Fruit fly (Drosophila melanogaster) whole organism, wandering third instar larva: ENCODE measurements around the gene Pldn.

Experiments
- Abd-B ChIP-seq: fragments of >200 bp; optimal IDR thresholded peaks from 2 replicates; lab custom pipeline; 2017; ENCODE audit warnings: missing biosample characterization, missing genetic modification characterization
- CG32264 ChIP-seq: fragments of 200-800 bp; sonication (Bioruptor generic); optimal IDR thresholded peaks from 2 replicates; lab custom pipeline; 2016; ENCODE audit warnings: missing biosample characterization, missing genetic modification characterization
- CG9705 ChIP-seq: fragments of 200-800 bp; sonication (Bioruptor generic); optimal IDR thresholded peaks from 2 replicates; lab custom pipeline; 2018; ENCODE audit warnings: missing biosample characterization, mild to moderate bottlenecking, missing genetic modification characterization
- CrebA ChIP-seq: fragments of 200-800 bp; sonication (Bioruptor generic); optimal IDR thresholded peaks from 2 replicates; lab custom pipeline; 2016; ENCODE audit warnings: missing biosample characterization, mild to moderate bottlenecking, missing genetic modification characterization, borderline replicate concordance
- Dfd ChIP-seq: fragments of >200 bp; optimal IDR thresholded peaks from 2 replicates; lab custom pipeline; 2017; ENCODE audit warnings: missing biosample characterization, missing genetic modification characterization
- Dif ChIP-seq: fragments of 200-275, 200-300 bp; sonication (Bioruptor generic); optimal IDR thresholded peaks from 2 replicates; lab custom pipeline; 2018; ENCODE audit warnings: missing biosample characterization, missing genetic modification characterization; ENCODE audit not compliant: partially characterized antibody
- GATAd ChIP-seq: sonication (Bioruptor generic); optimal IDR thresholded peaks from 2 replicates; lab custom pipeline; 2016; ENCODE audit warnings: missing biosample characterization, missing genetic modification characterization
- HLH106 ChIP-seq: fragments of 200-800 bp; optimal IDR thresholded peaks from 3 replicates; lab custom pipeline; 2019; ENCODE audit warnings: missing biosample characterization, mild to moderate bottlenecking, missing genetic modification characterization, moderate library complexity
- Hnf4 ChIP-seq: fragments of 200-800 bp; sonication (Bioruptor generic); optimal IDR thresholded peaks from 2 replicates; lab custom pipeline; 2016; ENCODE audit warnings: missing biosample characterization, mild to moderate bottlenecking, missing genetic modification characterization
- Hr78 ChIP-seq: fragments of >200 bp; optimal IDR thresholded peaks from 2 replicates; lab custom pipeline; 2017; ENCODE audit warnings: missing biosample characterization, missing genetic modification characterization
- Hr83 ChIP-seq: fragments of 200-300 bp; sonication (Bioruptor generic); optimal IDR thresholded peaks from 2 replicates; lab custom pipeline; 2016; ENCODE audit warnings: missing biosample characterization, mild to moderate bottlenecking, missing genetic modification characterization, moderate library complexity; ENCODE audit not compliant: poor library complexity, severe bottlenecking
- Jra ChIP-seq: sonication (Bioruptor generic); optimal IDR thresholded peaks from 2 replicates; lab custom pipeline; 2016; ENCODE audit warnings: missing biosample characterization, missing genetic modification characterization
- Myc ChIP-seq: fragments of >200 bp; optimal IDR thresholded peaks from 2 replicates; lab custom pipeline; 2017
- OdsH ChIP-seq: fragments of 200-800 bp; sonication (Bioruptor generic); optimal IDR thresholded peaks from 2 replicates; lab custom pipeline; 2016; ENCODE audit warnings: missing biosample characterization, mild to moderate bottlenecking, missing genetic modification characterization
- Rel ChIP-seq, 2 experiments: fragments of 200-800 bp; sonication (Bioruptor generic) in 1 of 2; optimal IDR thresholded peaks; 2 replicates in 1 of 2; 3 replicates in 1 of 2; lab custom pipeline; 2016 to 2019; ENCODE audit warnings: mild to moderate bottlenecking in 2 of 2, missing biosample characterization in 2 of 2, missing genetic modification characterization in 2 of 2, moderate library complexity in 1 of 2
- Vsx2 ChIP-seq: fragments of 200-300, 225-300 bp; sonication (Bioruptor generic); optimal IDR thresholded peaks from 2 replicates; lab custom pipeline; 2018; ENCODE audit warnings: missing biosample characterization, missing genetic modification characterization; ENCODE audit not compliant: partially characterized antibody
- br ChIP-seq: fragments of 200-800 bp; sonication (Bioruptor generic); optimal IDR thresholded peaks from 2 replicates; lab custom pipeline; 2016; ENCODE audit warnings: missing biosample characterization, missing genetic modification characterization
- brk ChIP-seq: fragments of 200-800 bp; sonication (Bioruptor generic); optimal IDR thresholded peaks from 2 replicates; lab custom pipeline; 2016; ENCODE audit warnings: missing biosample characterization, mild to moderate bottlenecking, missing genetic modification characterization
- dl ChIP-seq, 2 experiments: fragments of 175-275, 200-275 bp in 1 of 2; fragments of 200-275 bp in 1 of 2; sonication (Bioruptor generic); optimal IDR thresholded peaks; lab custom pipeline; 2018; ENCODE audit warnings: mild to moderate bottlenecking in 2 of 2, missing biosample characterization in 2 of 2, missing genetic modification characterization in 2 of 2, moderate library complexity in 2 of 2; ENCODE audit not compliant: partially characterized antibody in 2 of 2, insufficient read depth in 1 of 2
- dmrt93B ChIP-seq: fragments of 200-800 bp; sonication (Bioruptor generic); optimal IDR thresholded peaks from 2 replicates; lab custom pipeline; 2018; ENCODE audit warnings: missing biosample characterization, mild to moderate bottlenecking, missing genetic modification characterization
- dsf ChIP-seq: sonication (Bioruptor generic); optimal IDR thresholded peaks from 2 replicates; lab custom pipeline; 2016; ENCODE audit warnings: missing biosample characterization, missing genetic modification characterization, borderline replicate concordance
- foxo ChIP-seq, 2 experiments: fragments of 200-800 bp; sonication (Bioruptor generic); optimal IDR thresholded peaks; 2 replicates in 1 of 2; 3 replicates in 1 of 2; lab custom pipeline; 2016 to 2017; ENCODE audit warnings: missing biosample characterization in 2 of 2, missing genetic modification characterization in 2 of 2
- h ChIP-seq: fragments of 200-800 bp; sonication (Bioruptor generic); optimal IDR thresholded peaks from 3 replicates; lab custom pipeline; 2016; ENCODE audit warnings: missing biosample characterization, mild to moderate bottlenecking, missing genetic modification characterization
- jim ChIP-seq: fragments of 175-275, 200-325 bp; sonication (Bioruptor generic); optimal IDR thresholded peaks from 2 replicates; lab custom pipeline; 2016; ENCODE audit warnings: missing biosample characterization, mild to moderate bottlenecking, missing genetic modification characterization
- lola ChIP-seq: fragments of >200 bp; optimal IDR thresholded peaks from 2 replicates; lab custom pipeline; 2017; ENCODE audit warnings: missing biosample characterization, missing genetic modification characterization
- pan ChIP-seq: fragments of >200 bp; optimal IDR thresholded peaks from 2 replicates; lab custom pipeline; 2017
- psq ChIP-seq: fragments of 200-800 bp; sonication (Bioruptor generic); optimal IDR thresholded peaks from 3 replicates; lab custom pipeline; 2017; ENCODE audit warnings: missing biosample characterization, mild to moderate bottlenecking, missing genetic modification characterization, moderate library complexity
- rgr ChIP-seq: fragments of 200-800 bp; sonication (Bioruptor generic); optimal IDR thresholded peaks from 3 replicates; lab custom pipeline; 2016; ENCODE audit warnings: missing biosample characterization, mild to moderate bottlenecking, missing genetic modification characterization
- sv ChIP-seq: fragments of 200-800 bp; sonication (Bioruptor generic); optimal IDR thresholded peaks from 3 replicates; lab custom pipeline; 2016; ENCODE audit warnings: missing biosample characterization, missing genetic modification characterization
- tai ChIP-seq: sonication (Bioruptor generic); optimal IDR thresholded peaks from 2 replicates; lab custom pipeline; 2016; ENCODE audit warnings: missing biosample characterization, missing genetic modification characterization
- usp ChIP-seq: fragments of >200 bp; optimal IDR thresholded peaks from 2 replicates; lab custom pipeline; 2017; ENCODE audit warnings: missing biosample characterization, missing genetic modification characterization
- woc ChIP-seq: sonication (Bioruptor generic); optimal IDR thresholded peaks from 2 replicates; lab custom pipeline; 2016; ENCODE audit warnings: missing biosample characterization, mild to moderate bottlenecking, missing genetic modification characterization

Pldn gene

dm6 chr3L:11707978-11708632, 16.9 kb upstream of the Pldn start, which contains the start of gene CG11658:
Gene CG11658 (minus strand): TSS chr3L:11708553.
- peak; percentile 63 for TF ChIP-seq Hr83 (GFP tag; lab: Kevin White, UChicago)
- TF ChIP-seq HLH106 (tag; lab: Kevin White, UChicago) = no peak
- TF ChIP-seq Myc (lab: Kevin White, UChicago) = peak; percentile 5
- TF ChIP-seq Jra (GFP tag; lab: Kevin White, UChicago) = peak; percentile 15
- TF ChIP-seq woc = no peak
- peak; percentile 26 to 50 for TF ChIP-seq dl (GFP tag; optimal IDR thresholded peaks at IDR 0.05; lab: Kevin White, UChicago; ENCODE audit: insufficient read depth in 1 of 2, partially characterized antibody in 2 of 2)
- peak; percentile 57 for TF ChIP-seq psq (GFP tag; lab: Kevin White, UChicago)
- no peak for TF ChIP-seq CrebA
- TF ChIP-seq Dif (GFP tag; lab: Kevin White, UChicago) = peak; percentile 32
- TF ChIP-seq Rel (GFP tag; optimal IDR thresholded peaks at IDR 0.05; lab: Kevin White, UChicago) = no peak
- TF ChIP-seq Rel (tag; optimal IDR thresholded peaks at IDR 0.05; lab: Kevin White, UChicago) = peak; percentile 61

- TF ChIP-seq Vsx2 (no peak), dl (GFP tag; optimal IDR thresholded peaks at IDR 0.05; lab: Kevin White, UChicago; ENCODE audit: insufficient read depth in 1 of 2, partially characterized antibody in 2 of 2) (no peak)
These were observed 13.8 kb upstream of the Pldn start for dm6 chr3L:11704902-11705546.

- TF ChIP-seq foxo (GFP tag; optimal IDR thresholded peaks at IDR 0.05; lab: Kevin White, UChicago) (no peak), Dfd (GFP tag; lab: Kevin White, UChicago) (no peak), Vsx2 (no peak), Hr83 (GFP tag; lab: Kevin White, UChicago) (no peak), woc (no peak), h (no peak), CrebA (no peak), Rel (GFP tag; optimal IDR thresholded peaks at IDR 0.05; lab: Kevin White, UChicago) (no peak), Rel (tag; optimal IDR thresholded peaks at IDR 0.05; lab: Kevin White, UChicago) (no peak)
These were observed 12.4 kb upstream of the Pldn start for dm6 chr3L:11703579-11703978.

- no peak for TF ChIP-seq h
- TF ChIP-seq Myc (lab: Kevin White, UChicago) = no peak
- no peak for TF ChIP-seq Dif (GFP tag; lab: Kevin White, UChicago)
- TF ChIP-seq sv (GFP tag; lab: Kevin White, UChicago) = no peak
- no peak for TF ChIP-seq CG9705
- TF ChIP-seq HLH106 (tag; lab: Kevin White, UChicago) = no peak
These were observed 10.4 kb upstream of the Pldn start for dm6 chr3L:11701649-11702048.

- TF ChIP-seq jim (GFP tag; lab: Kevin White, UChicago) = no peak
- no peak for TF ChIP-seq pan (lab: Kevin White, UChicago)
- TF ChIP-seq foxo (GFP tag; optimal IDR thresholded peaks at IDR 0.05; lab: Kevin White, UChicago) = no peak
- TF ChIP-seq brk (GFP tag; lab: Kevin White, UChicago) = no peak
- no peak for TF ChIP-seq HLH106 (tag; lab: Kevin White, UChicago)
- TF ChIP-seq dmrt93B (GFP tag; lab: Kevin White, UChicago) = no peak
- TF ChIP-seq woc = no peak
- no peak for TF ChIP-seq Abd-B (GFP tag; lab: Kevin White, UChicago)
- no peak for TF ChIP-seq rgr (GFP tag; lab: Kevin White, UChicago)
- no peak for TF ChIP-seq Dif (GFP tag; lab: Kevin White, UChicago)
- TF ChIP-seq CG32264 (GFP tag; lab: Kevin White, UChicago) = no peak
- no peak for TF ChIP-seq h
These were observed 8.0 kb upstream of the Pldn start, which contains the start of gene Dnai2 for dm6 chr3L:11699163-11699562. Gene Dnai2 (minus strand): TSS chr3L:11699263.

- TF ChIP-seq CrebA (no peak), usp (GFP tag; lab: Kevin White, UChicago) (no peak), Rel (GFP tag; optimal IDR thresholded peaks at IDR 0.05; lab: Kevin White, UChicago) (peak; percentile 58), Rel (tag; optimal IDR thresholded peaks at IDR 0.05; lab: Kevin White, UChicago) (peak; percentile 39), Abd-B (GFP tag; lab: Kevin White, UChicago) (no peak), Hr83 (GFP tag; lab: Kevin White, UChicago) (peak; percentile 62), pan (lab: Kevin White, UChicago) (no peak), Hr78 (no peak), sv (GFP tag; lab: Kevin White, UChicago) (peak; percentile 62), br (peak; percentile 90), Hnf4 (GFP tag; lab: Kevin White, UChicago) (peak; percentile 48), OdsH (GFP tag; lab: Kevin White, UChicago) (peak; percentile 84), GATAd (GFP tag; lab: Kevin White, UChicago) (no peak), psq (GFP tag; lab: Kevin White, UChicago) (peak; percentile 77), tai (no peak), lola (GFP tag; lab: Kevin White, UChicago) (no peak), CG32264 (GFP tag; lab: Kevin White, UChicago) (peak; percentile 70), Vsx2 (no peak), dsf (no peak)
These were observed 5.3 kb upstream of the Pldn start, which contains the start of gene Dph1 for dm6 chr3L:11696294-11697116. Gene Dph1 (minus strand): TSS chr3L:11696963.
